Worm (Caenorhabditis elegans) whole organism, midembryonic: ENCODE results near the gene ZK418.11.

Experiments used
- T22C8.4 ChIP-seq: fragments of 200-800 bp; sonication (Bioruptor generic); IDR thresholded peaks from 2 replicates; pipeline ENCODE4 v1.3.6; 2022; ENCODE audit warnings: missing genetic modification characterization, missing compliant biosample characterization
- cog-1 ChIP-seq: sonication (generic microtip); optimal IDR thresholded peaks from 2 replicates; lab custom pipeline; 2016; ENCODE audit warnings: missing genetic modification characterization, missing compliant biosample characterization
- flt-1 ChIP-seq: fragments of 200-800 bp; sonication (Bioruptor generic); IDR thresholded peaks from 2 replicates; pipeline ENCODE4 v1.3.6; 2022; ENCODE audit warnings: missing genetic modification characterization, missing compliant biosample characterization
- klf-2 ChIP-seq: fragments of 200-800 bp; sonication (Bioruptor generic); conservative IDR thresholded peaks from 2 replicates; pipeline ENCODE4 v1.3.6; 2022; ENCODE audit warnings: missing genetic modification reagents, missing genetic modification characterization, missing compliant biosample characterization
- med-1 ChIP-seq: sonication (generic microtip); optimal IDR thresholded peaks from 2 replicates; lab custom pipeline; 2017; ENCODE audit warnings: missing genetic modification characterization, mild to moderate bottlenecking, missing compliant biosample characterization, antibody characterized with exemption, missing genetic modification reagents; ENCODE audit not compliant: insufficient read depth
- ref-1 ChIP-seq: fragments of 200-800 bp; sonication (Bioruptor generic); conservative IDR thresholded peaks from 2 replicates; pipeline ENCODE4 v1.3.6; 2022; ENCODE audit warnings: missing genetic modification reagents, missing genetic modification characterization, missing compliant biosample characterization
- tab-1 ChIP-seq: fragments of 200-800 bp; sonication (Bioruptor generic); IDR thresholded peaks from 2 replicates; pipeline ENCODE4 v1.3.6; 2022; ENCODE audit warnings: missing genetic modification characterization, missing compliant biosample characterization
- ztf-29 ChIP-seq: fragments of 200-800 bp; sonication (Bioruptor generic); IDR thresholded peaks from 2 replicates; pipeline ENCODE4 v1.3.6; 2022; ENCODE audit warnings: missing genetic modification reagents, missing genetic modification characterization, missing compliant biosample characterization

- TF ChIP-seq flt-1 (no peak), tab-1 (GFP tag; lab: Robert Waterston, UW) (no peak), klf-2 (no peak), T22C8.4 (GFP tag; lab: Robert Waterston, UW) (no peak), ref-1 (GFP tag; lab: Robert Waterston, UW) (no peak), ztf-29 (GFP tag; lab: Robert Waterston, UW) (no peak), cog-1 (tag; lab: Kevin White, UChicago) (no peak), med-1 (no peak)
These were observed 35.9 kb downstream of the ZK418.11 start, which contains the start of gene B0280.17 for ce11 chrIII:7136015-7136414.
